Worm (Caenorhabditis elegans) whole organism, young adult: ENCODE measurements around the gene C14A6.13.

ENCODE experiments used
- D2030.7 ChIP-seq: fragments of 200-800 bp; sonication (Bioruptor generic); IDR thresholded peaks from 2 replicates; pipeline ENCODE4 v1.3.6; 2022; ENCODE audit warnings: missing genetic modification reagents, missing genetic modification characterization, missing compliant biosample characterization
- ama-1 ChIP-seq, 3 experiments: fragments of 150-350 bp in 1 of 3; sonication (generic microtip) in 2 of 3; optimal IDR thresholded peaks; 2 replicates each; lab custom pipeline; 2014 to 2018; ENCODE audit warnings: missing biosample characterization in 2 of 3, missing genetic modification characterization in 2 of 3, missing genetic modification reagents in 2 of 3
- egl-44 ChIP-seq: fragments of 200-800 bp; sonication (Bioruptor generic); IDR thresholded peaks from 2 replicates; pipeline ENCODE4 v1.3.6; 2022; ENCODE audit warnings: missing genetic modification reagents, missing genetic modification characterization, missing compliant biosample characterization
- hlh-26 ChIP-seq: fragments of 200-800 bp; sonication (Bioruptor generic); conservative IDR thresholded peaks from 2 replicates; pipeline ENCODE4 v1.3.6; 2022; ENCODE audit warnings: missing genetic modification reagents, missing genetic modification characterization, missing compliant biosample characterization
- lir-1 ChIP-seq: fragments of 200-800 bp; sonication (Bioruptor generic); conservative IDR thresholded peaks from 2 replicates; pipeline ENCODE4 v1.3.6; 2022; ENCODE audit warnings: missing genetic modification reagents, missing genetic modification characterization, missing compliant biosample characterization
- mes-4 ChIP-seq: sonication (generic microtip); optimal IDR thresholded peaks from 2 replicates; lab custom pipeline; 2016; ENCODE audit warnings: missing genotype, missing genetic modification characterization, missing compliant biosample characterization
- nfya-1 ChIP-seq: sonication (generic microtip); optimal IDR thresholded peaks from 2 replicates; lab custom pipeline; 2017; ENCODE audit warnings: antibody characterized with exemption, missing compliant biosample characterization, missing genetic modification characterization, borderline replicate concordance; ENCODE audit not compliant: insufficient read depth
- nhr-90 ChIP-seq: sonication (generic microtip); optimal IDR thresholded peaks from 2 replicates; lab custom pipeline; 2016; ENCODE audit warnings: missing genotype, mild to moderate bottlenecking, missing genetic modification characterization, missing compliant biosample characterization
- pha-4 ChIP-seq: fragments of 150-350 bp; sonication (generic microtip); optimal IDR thresholded peaks from 2 replicates; lab custom pipeline; 2014; ENCODE audit warnings: missing biosample characterization, missing genetic modification reagents, missing genetic modification characterization
- sea-2 ChIP-seq: fragments of 200-800 bp; sonication (Bioruptor generic); IDR thresholded peaks from 2 replicates; pipeline ENCODE4 v1.3.6; 2022; ENCODE audit warnings: missing genetic modification characterization, missing compliant biosample characterization
- unc-62 ChIP-seq: fragments of 150-350 bp; optimal IDR thresholded peaks from 2 replicates; lab custom pipeline; 2014; ENCODE audit warnings: missing biosample characterization, missing genetic modification reagents, missing genetic modification characterization

- no peak for TF ChIP-seq pha-4 (tag; lab: Kevin White, UChicago)
- TF ChIP-seq lir-1 (GFP tag; lab: Robert Waterston, UW): no peak
- TF ChIP-seq ama-1 (optimal IDR thresholded peaks at IDR 0.05; lab: Kevin White, UChicago): no peak
- no peak for TF ChIP-seq ama-1 (GFP tag; optimal IDR thresholded peaks at IDR 0.05; lab: Kevin White, UChicago)
- no peak for TF ChIP-seq D2030.7 (GFP tag; lab: Robert Waterston, UW)
- TF ChIP-seq nfya-1 (tag; lab: Kevin White, UChicago): no peak
- TF ChIP-seq egl-44 (GFP tag; lab: Robert Waterston, UW): no peak
- no peak for TF ChIP-seq unc-62 (GFP tag; lab: Kevin White, UChicago)
- TF ChIP-seq mes-4 (tag; lab: Kevin White, UChicago): no peak
- TF ChIP-seq sea-2: no peak
- no peak for TF ChIP-seq hlh-26 (GFP tag; lab: Robert Waterston, UW)
- TF ChIP-seq nhr-90 (tag; lab: Kevin White, UChicago): no peak
These were observed 37.3 kb upstream of the C14A6.13 start, which contains the start of gene F16H6.4 for ce11 chrV:18198421-18198820.
